Fruit fly (Drosophila melanogaster) whole organism, wandering third instar larva: ENCODE data around the gene 4E-T.
A peak's percentile ranks its signal among the peaks of the same experiment; 100 is the strongest.
"Not testable (repeated sequence)": the region's sequence is repeated elsewhere in the genome, so short reads cannot be mapped to it uniquely, and the experiment has no call there.

Source experiments
- Abd-B ChIP-seq: fragments of >200 bp; optimal IDR thresholded peaks from 2 replicates; lab custom pipeline; 2017; ENCODE audit warnings: missing biosample characterization, missing genetic modification characterization
- CG32264 ChIP-seq: fragments of 200-800 bp; sonication (Bioruptor generic); optimal IDR thresholded peaks from 2 replicates; lab custom pipeline; 2016; ENCODE audit warnings: missing biosample characterization, missing genetic modification characterization
- Dfd ChIP-seq: fragments of >200 bp; optimal IDR thresholded peaks from 2 replicates; lab custom pipeline; 2017; ENCODE audit warnings: missing biosample characterization, missing genetic modification characterization
- Dif ChIP-seq: fragments of 200-275, 200-300 bp; sonication (Bioruptor generic); optimal IDR thresholded peaks from 2 replicates; lab custom pipeline; 2018; ENCODE audit warnings: missing biosample characterization, missing genetic modification characterization; ENCODE audit not compliant: partially characterized antibody
- HLH106 ChIP-seq: fragments of 200-800 bp; optimal IDR thresholded peaks from 3 replicates; lab custom pipeline; 2019; ENCODE audit warnings: missing biosample characterization, mild to moderate bottlenecking, missing genetic modification characterization, moderate library complexity
- Hnf4 ChIP-seq: fragments of 200-800 bp; sonication (Bioruptor generic); optimal IDR thresholded peaks from 2 replicates; lab custom pipeline; 2016; ENCODE audit warnings: missing biosample characterization, mild to moderate bottlenecking, missing genetic modification characterization
- Hr78 ChIP-seq: fragments of >200 bp; optimal IDR thresholded peaks from 2 replicates; lab custom pipeline; 2017; ENCODE audit warnings: missing biosample characterization, missing genetic modification characterization
- Hr83 ChIP-seq: fragments of 200-300 bp; sonication (Bioruptor generic); optimal IDR thresholded peaks from 2 replicates; lab custom pipeline; 2016; ENCODE audit warnings: missing biosample characterization, mild to moderate bottlenecking, missing genetic modification characterization, moderate library complexity; ENCODE audit not compliant: poor library complexity, severe bottlenecking
- Mio ChIP-seq: sonication (Bioruptor generic); optimal IDR thresholded peaks from 2 replicates; lab custom pipeline; 2016; ENCODE audit warnings: missing biosample characterization, missing genetic modification characterization
- Myc ChIP-seq: fragments of >200 bp; optimal IDR thresholded peaks from 2 replicates; lab custom pipeline; 2017
- N ChIP-seq: fragments of >200 bp; optimal IDR thresholded peaks from 2 replicates; lab custom pipeline; 2018; ENCODE audit warnings: missing biosample characterization, missing external identifiers, missing genetic modification characterization
- Vsx2 ChIP-seq: fragments of 200-300, 225-300 bp; sonication (Bioruptor generic); optimal IDR thresholded peaks from 2 replicates; lab custom pipeline; 2018; ENCODE audit warnings: missing biosample characterization, missing genetic modification characterization; ENCODE audit not compliant: partially characterized antibody
- dmrt93B ChIP-seq: fragments of 200-800 bp; sonication (Bioruptor generic); optimal IDR thresholded peaks from 2 replicates; lab custom pipeline; 2018; ENCODE audit warnings: missing biosample characterization, mild to moderate bottlenecking, missing genetic modification characterization
- foxo ChIP-seq, 2 experiments: fragments of 200-800 bp; sonication (Bioruptor generic); optimal IDR thresholded peaks; 2 replicates in 1 of 2; 3 replicates in 1 of 2; lab custom pipeline; 2016 to 2017; ENCODE audit warnings: missing biosample characterization in 2 of 2, missing genetic modification characterization in 2 of 2
- fru ChIP-seq: fragments of 200-800 bp; sonication (Bioruptor generic); optimal IDR thresholded peaks from 3 replicates; lab custom pipeline; 2016; ENCODE audit warnings: missing biosample characterization, mild to moderate bottlenecking, missing genetic modification characterization
- jim ChIP-seq: fragments of 175-275, 200-325 bp; sonication (Bioruptor generic); optimal IDR thresholded peaks from 2 replicates; lab custom pipeline; 2016; ENCODE audit warnings: missing biosample characterization, mild to moderate bottlenecking, missing genetic modification characterization
- lola ChIP-seq: fragments of >200 bp; optimal IDR thresholded peaks from 2 replicates; lab custom pipeline; 2017; ENCODE audit warnings: missing biosample characterization, missing genetic modification characterization
- pan ChIP-seq: fragments of >200 bp; optimal IDR thresholded peaks from 2 replicates; lab custom pipeline; 2017
- sv ChIP-seq: fragments of 200-800 bp; sonication (Bioruptor generic); optimal IDR thresholded peaks from 3 replicates; lab custom pipeline; 2016; ENCODE audit warnings: missing biosample characterization, missing genetic modification characterization
- woc ChIP-seq: sonication (Bioruptor generic); optimal IDR thresholded peaks from 2 replicates; lab custom pipeline; 2016; ENCODE audit warnings: missing biosample characterization, mild to moderate bottlenecking, missing genetic modification characterization

Gene 4E-T

dm6 chr4:936036-936869 is 21.9 kb downstream of the 4E-T start, which contains the start of gene mGluR:
TSS of gene mGluR (plus strand) at chr4:936819.
- no peak for TF ChIP-seq jim (GFP tag; lab: Kevin White, UChicago)
- no peak for TF ChIP-seq CG32264 (GFP tag; lab: Kevin White, UChicago)
- no peak for TF ChIP-seq Vsx2 (GFP tag; lab: Kevin White, UChicago)
- no peak for TF ChIP-seq Hr78 (GFP tag; lab: Kevin White, UChicago)
- no peak for TF ChIP-seq HLH106
- no peak for TF ChIP-seq sv (GFP tag; lab: Kevin White, UChicago)
- no peak for TF ChIP-seq Myc (lab: Kevin White, UChicago)
- no peak for TF ChIP-seq Dfd (GFP tag; lab: Kevin White, UChicago)
- no peak for TF ChIP-seq Abd-B (GFP tag; lab: Kevin White, UChicago)

dm6 chr4:930311-931198 is 27.6 kb downstream of the 4E-T start, which contains the start of gene eIF4G1:
TSS of gene eIF4G1 (minus strand) at chr4:930715.
- TF ChIP-seq Vsx2 (GFP tag; lab: Kevin White, UChicago) = peak; percentile 9
- TF ChIP-seq pan (lab: Kevin White, UChicago) = no peak
- peak; percentile 13 for TF ChIP-seq N (GFP tag; lab: Kevin White, UChicago)
- peak; percentile 44 for TF ChIP-seq Hr83
- TF ChIP-seq Hr78 (GFP tag; lab: Kevin White, UChicago) = no peak
- peak; percentile 66 for TF ChIP-seq woc (GFP tag; lab: Kevin White, UChicago)

dm6 chr4:922592-922991 is 35.6 kb downstream of the 4E-T start:
- TF ChIP-seq Dfd (GFP tag; lab: Kevin White, UChicago) (peak; percentile 41), Hnf4 (peak; percentile 38), fru (GFP tag; lab: Kevin White, UChicago) (peak; percentile 75), Dif (GFP tag; lab: Kevin White, UChicago) (no peak), foxo (GFP tag; optimal IDR thresholded peaks at IDR 0.05; lab: Kevin White, UChicago) (no peak)

dm6 chr4:912231-912630 is 46.0 kb downstream of the 4E-T start, which contains the start of gene unc-13:
TSS of gene unc-13 (minus strand) at chr4:912331.
- not testable (repeated sequence) for TF ChIP-seq Mio (GFP tag; lab: Kevin White, UChicago); Myc (lab: Kevin White, UChicago); N (GFP tag; lab: Kevin White, UChicago)

dm6 chr4:909134-909533 is 49.1 kb downstream of the 4E-T start:
- no peak for TF ChIP-seq dmrt93B (GFP tag; lab: Kevin White, UChicago)
- no peak for TF ChIP-seq Myc (lab: Kevin White, UChicago)
- TF ChIP-seq lola (GFP tag; lab: Kevin White, UChicago) = no peak
- no peak for TF ChIP-seq N (GFP tag; lab: Kevin White, UChicago)
- no peak for TF ChIP-seq HLH106
- no peak for TF ChIP-seq Hnf4
- no peak for TF ChIP-seq CG32264 (GFP tag; lab: Kevin White, UChicago)
- TF ChIP-seq, all 38 proteins: peak for 0

dm6 chr4:904667-905066 is 53.5 kb downstream of the 4E-T start:
- TF ChIP-seq Vsx2 (GFP tag; lab: Kevin White, UChicago) (no peak), woc (GFP tag; lab: Kevin White, UChicago) (peak; percentile 71)
- TF ChIP-seq, all 38 proteins: peak for 1
